Fruit fly (Drosophila melanogaster): ENCODE data around the gene CG34049.

DNA sequence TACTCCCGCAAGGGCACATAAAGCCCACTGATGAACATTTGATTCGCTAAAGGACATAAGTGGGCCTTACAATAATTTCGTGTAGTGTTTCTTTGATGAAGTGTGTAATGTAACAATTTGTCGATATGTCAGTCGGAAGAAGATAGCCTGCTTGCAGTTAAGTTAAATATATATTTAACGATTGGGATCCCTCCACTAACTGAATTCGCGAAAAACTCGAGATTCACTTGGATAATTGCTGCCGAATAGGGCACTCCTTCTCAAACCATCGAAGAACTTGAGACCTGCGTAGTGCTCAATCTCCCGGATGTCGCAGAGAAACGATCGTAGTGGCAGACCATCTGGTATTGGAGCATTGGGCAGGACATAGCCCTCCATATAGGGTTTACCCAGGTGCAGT, 27.0 kb downstream of the CG34049 start, which contains the start of gene Tengl3:
- TF ChIP-seq CG14711 (tag; optimal IDR thresholded peaks at IDR 0.05): no peak
- no peak for TF ChIP-seq kay (GFP tag; ENCODE audit: borderline replicate concordance)
- TF ChIP-seq cnc (optimal IDR thresholded peaks at IDR 0.05): no peak
- TF ChIP-seq Mnt (GFP tag; optimal IDR thresholded peaks at IDR 0.05): no peak
- no peak for TF ChIP-seq pad (GFP tag; optimal IDR thresholded peaks at IDR 0.05)
- no peak for TF ChIP-seq ovo (GFP tag; optimal IDR thresholded peaks at IDR 0.05)
- TF ChIP-seq CG11617 (GFP tag; optimal IDR thresholded peaks at IDR 0.05): no peak
